4 fruit fly cellular contexts compared by ENCODE assay signal in genomic region chr3L:21036257-21036957, dm6.
TF ChIP-seq lines count a peak whose summit lies in the region.

No protein-coding gene starts in this region.

- no peak for TF ChIP-seq CTCF in whole organism, embryonic (GFP tag; optimal IDR thresholded peaks at IDR 0.05; lab: Kevin White, UChicago)

TF ChIP-seq in whole organism, adult, 20 proteins besides CTCF, POLR2A, EP300 and RAD21:
- TF ChIP-seq CG7101 (tag; optimal IDR thresholded peaks at IDR 0.05; lab: Kevin White, UChicago) (peak; percentile 31), Crg-1 (GFP tag; optimal IDR thresholded peaks at IDR 0.05; lab: Kevin White, UChicago) (peak; percentile 27), Hr96 (GFP tag; optimal IDR thresholded peaks at IDR 0.05; lab: Kevin White, UChicago) (no peak), toe (GFP tag; optimal IDR thresholded peaks at IDR 0.05; lab: Kevin White, UChicago) (no peak), CG33017 (tag; optimal IDR thresholded peaks at IDR 0.05; lab: Kevin White, UChicago) (peak; percentile 51), CG11617 (GFP tag; optimal IDR thresholded peaks at IDR 0.05; lab: Kevin White, UChicago) (peak; percentile 28), pad (GFP tag; optimal IDR thresholded peaks at IDR 0.05; lab: Kevin White, UChicago) (peak; percentile 21), Clk (GFP tag; optimal IDR thresholded peaks at IDR 0.05; lab: Kevin White, UChicago) (no peak), CG7045 (GFP tag; optimal IDR thresholded peaks at IDR 0.05; lab: Kevin White, UChicago) (peak; percentile 18), kay (GFP tag; lab: Kevin White, UChicago; ENCODE audit: borderline replicate concordance) (no peak), ovo (GFP tag; optimal IDR thresholded peaks at IDR 0.05; lab: Kevin White, UChicago) (no peak), CG12768 (GFP tag; optimal IDR thresholded peaks at IDR 0.05; lab: Kevin White, UChicago) (peak; percentile 12), cic (GFP tag; optimal IDR thresholded peaks at IDR 0.05; lab: Kevin White, UChicago) (peak; percentile 88), Mnt (GFP tag; optimal IDR thresholded peaks at IDR 0.05; lab: Kevin White, UChicago) (peak; percentile 27), CG1620 (GFP tag; optimal IDR thresholded peaks at IDR 0.05; lab: Kevin White, UChicago) (no peak), CG5204 (GFP tag; optimal IDR thresholded peaks at IDR 0.05; lab: Kevin White, UChicago) (no peak), bab1 (GFP tag; optimal IDR thresholded peaks at IDR 0.05; lab: Kevin White, UChicago) (no peak), cnc (optimal IDR thresholded peaks at IDR 0.05; lab: Kevin White, UChicago) (no peak), tj (GFP tag; optimal IDR thresholded peaks at IDR 0.05; lab: Kevin White, UChicago) (no peak), CG14711 (tag; optimal IDR thresholded peaks at IDR 0.05; lab: Kevin White, UChicago) (peak; percentile 6)
TF ChIP-seq in whole organism, adult: peak in this region for 10.

TF ChIP-seq in whole organism, embryonic, 481 proteins besides CTCF, POLR2A, EP300 and RAD21 (continues in another document):
- no peak for TF ChIP-seq wek (GFP tag; optimal IDR thresholded peaks at IDR 0.05; lab: Kevin White, UChicago)
- TF ChIP-seq Oli (tag; optimal IDR thresholded peaks at IDR 0.05; lab: Kevin White, UChicago): no peak
- peak; percentile 23 for TF ChIP-seq CG7987 (GFP tag; optimal IDR thresholded peaks at IDR 0.05; lab: Kevin White, UChicago)
- TF ChIP-seq chinmo (GFP tag; IDR thresholded peaks at IDR 0.05; lab: Robert Waterston, UW; ENCODE audit: partially characterized antibody): peak; percentile 82; the same call in 2 of the 4 replicates
- no peak for TF ChIP-seq chm (GFP tag; IDR thresholded peaks at IDR 0.05; lab: Robert Waterston, UW)
- no peak for TF ChIP-seq sob (GFP tag; IDR thresholded peaks at IDR 0.05; lab: Robert Waterston, UW)
- TF ChIP-seq ase (GFP tag; IDR thresholded peaks at IDR 0.05; lab: Robert Waterston, UW): no peak
- TF ChIP-seq CG3726 (GFP tag; IDR thresholded peaks at IDR 0.05; lab: Robert Waterston, UW): no peak
- peak; percentile 39 for TF ChIP-seq CG13296 (GFP tag; optimal IDR thresholded peaks at IDR 0.05; lab: Kevin White, UChicago)
- TF ChIP-seq Abd-B (GFP tag; optimal IDR thresholded peaks at IDR 0.05; lab: Kevin White, UChicago): no peak
- no peak for TF ChIP-seq Stat92E (GFP tag; optimal IDR thresholded peaks at IDR 0.05; lab: Kevin White, UChicago)
- TF ChIP-seq PHDP (tag; optimal IDR thresholded peaks at IDR 0.05; lab: Kevin White, UChicago): no peak
- no peak for TF ChIP-seq Nf-YC (tag; optimal IDR thresholded peaks at IDR 0.05; lab: Kevin White, UChicago)
- no peak for TF ChIP-seq Doc2 (GFP tag; IDR thresholded peaks at IDR 0.05; lab: Robert Waterston, UW)
- TF ChIP-seq CG3065 (GFP tag; optimal IDR thresholded peaks at IDR 0.05; lab: Kevin White, UChicago): no peak
- TF ChIP-seq phol (tag; optimal IDR thresholded peaks at IDR 0.05; lab: Kevin White, UChicago): no peak
- TF ChIP-seq Hr78 (GFP tag; optimal IDR thresholded peaks at IDR 0.05; lab: Kevin White, UChicago): peak in 1 of 2 experiments; percentile 11
- TF ChIP-seq aop (GFP tag; IDR thresholded peaks at IDR 0.05; lab: Robert Waterston, UW): no peak
- TF ChIP-seq eve (GFP tag; optimal IDR thresholded peaks at IDR 0.05; lab: Kevin White, UChicago): no peak
- TF ChIP-seq Vsx1 (GFP tag; optimal IDR thresholded peaks at IDR 0.05; lab: Kevin White, UChicago): no peak
- TF ChIP-seq Dad (GFP tag; optimal IDR thresholded peaks at IDR 0.05; lab: Kevin White, UChicago): no peak
- peak; percentile 75 for TF ChIP-seq Med (GFP tag; lab: Kevin White, UChicago)
- no peak for TF ChIP-seq Rfx (GFP tag; IDR thresholded peaks at IDR 0.05; lab: Robert Waterston, UW)
- no peak for TF ChIP-seq cato (GFP tag; optimal IDR thresholded peaks at IDR 0.05; lab: Kevin White, UChicago; ENCODE audit: borderline replicate concordance)
- no peak for TF ChIP-seq CG9437 (GFP tag; optimal IDR thresholded peaks at IDR 0.05; lab: Kevin White, UChicago)
- TF ChIP-seq CG2120 (GFP tag; optimal IDR thresholded peaks at IDR 0.05; lab: Kevin White, UChicago): no peak

TF ChIP-seq in whole organism, prepupa, 60 proteins besides CTCF, POLR2A, EP300 and RAD21 (continues in another document):
- TF ChIP-seq Hr39 (GFP tag; optimal IDR thresholded peaks at IDR 0.05; lab: Kevin White, UChicago) (no peak), CG7368 (GFP tag; optimal IDR thresholded peaks at IDR 0.05; lab: Kevin White, UChicago) (no peak), acj6 (GFP tag; optimal IDR thresholded peaks at IDR 0.05; lab: Kevin White, UChicago) (no peak), topi (GFP tag; optimal IDR thresholded peaks at IDR 0.05; lab: Kevin White, UChicago) (no peak), Ets21C (GFP tag; optimal IDR thresholded peaks at IDR 0.05; lab: Kevin White, UChicago) (no peak), CG3032 (tag; optimal IDR thresholded peaks at IDR 0.05; lab: Kevin White, UChicago) (no peak), dac (GFP tag; optimal IDR thresholded peaks at IDR 0.05; lab: Kevin White, UChicago) (no peak), CG3919 (GFP tag; optimal IDR thresholded peaks at IDR 0.05; lab: Kevin White, UChicago) (no peak), spab (GFP tag; optimal IDR thresholded peaks at IDR 0.05; lab: Kevin White, UChicago) (no peak), CG11902 (GFP tag; optimal IDR thresholded peaks at IDR 0.05; lab: Kevin White, UChicago) (no peak), dsx (GFP tag; optimal IDR thresholded peaks at IDR 0.05; lab: Kevin White, UChicago; ENCODE audit: poor library complexity, severe bottlenecking) (no peak), Blimp-1 (GFP tag; optimal IDR thresholded peaks at IDR 0.05; lab: Kevin White, UChicago) (no peak), CG6163 (GFP tag; IDR thresholded peaks at IDR 0.05; lab: Robert Waterston, UW) (0 out of 3 replicates have a peak, but pooled peaks have one; percentile 14), CG8119 (GFP tag; IDR thresholded peaks at IDR 0.05; lab: Robert Waterston, UW) (no peak), svp (GFP tag; lab: Kevin White, UChicago) (peak; percentile 65), CG8319 (GFP tag; optimal IDR thresholded peaks at IDR 0.05; lab: Kevin White, UChicago) (no peak), CG8632 (GFP tag; optimal IDR thresholded peaks at IDR 0.05; lab: Kevin White, UChicago) (no peak), fkh (GFP tag; optimal IDR thresholded peaks at IDR 0.05; lab: Kevin White, UChicago) (peak; percentile 84), Smox (GFP tag; optimal IDR thresholded peaks at IDR 0.05; lab: Kevin White, UChicago) (no peak), CG9139 (GFP tag; optimal IDR thresholded peaks at IDR 0.05; lab: Kevin White, UChicago) (no peak), Met (GFP tag; optimal IDR thresholded peaks at IDR 0.05; lab: Kevin White, UChicago) (peak; percentile 2), CG32006 (GFP tag; optimal IDR thresholded peaks at IDR 0.05; lab: Kevin White, UChicago) (no peak), Eip75B (GFP tag; optimal IDR thresholded peaks at IDR 0.05; lab: Kevin White, UChicago) (no peak), ss (GFP tag; optimal IDR thresholded peaks at IDR 0.05; lab: Kevin White, UChicago) (no peak), Sox102F (GFP tag; optimal IDR thresholded peaks at IDR 0.05; lab: Kevin White, UChicago) (no peak), Eip93F (GFP tag; optimal IDR thresholded peaks at IDR 0.05; lab: Kevin White, UChicago) (no peak), CG4318 (GFP tag; optimal IDR thresholded peaks at IDR 0.05; lab: Kevin White, UChicago) (no peak), Lpt (GFP tag; optimal IDR thresholded peaks at IDR 0.05; lab: Kevin White, UChicago) (no peak)

TF ChIP-seq in whole organism, pupa, 21 proteins besides CTCF, POLR2A, EP300 and RAD21:
- TF ChIP-seq CG13204 (GFP tag; optimal IDR thresholded peaks at IDR 0.05; lab: Kevin White, UChicago): no peak
- TF ChIP-seq CG32121 (GFP tag; IDR thresholded peaks at IDR 0.05; lab: Robert Waterston, UW): 0 out of 2 replicates have a peak, but pooled peaks have one; percentile 10
